Fruit fly (Drosophila melanogaster) whole organism, embryonic: ENCODE data around the gene GlnRS.

ENCODE experiments used
- B-H2 ChIP-seq: fragments of 200-800 bp; sonication (Bioruptor generic); optimal IDR thresholded peaks from 2 replicates; lab custom pipeline; 2018; ENCODE audit warnings: missing biosample characterization, mild to moderate bottlenecking, missing genetic modification characterization
- Bdp1 ChIP-seq: fragments of 200-800 bp; sonication (Bioruptor generic); optimal IDR thresholded peaks from 3 replicates; lab custom pipeline; 2016; ENCODE audit warnings: missing biosample characterization, missing genetic modification characterization
- CG12744 ChIP-seq: fragments of 200-800 bp; sonication (Bioruptor generic); optimal IDR thresholded peaks from 2 replicates; lab custom pipeline; 2016; ENCODE audit warnings: missing biosample characterization, missing genetic modification characterization
- CG15601 ChIP-seq: fragments of 200-800 bp; sonication (Bioruptor generic); optimal IDR thresholded peaks from 3 replicates; lab custom pipeline; 2019; ENCODE audit warnings: missing biosample characterization, mild to moderate bottlenecking, missing genetic modification characterization, moderate library complexity
- CG18262 ChIP-seq: fragments of 200-800 bp; optimal IDR thresholded peaks from 3 replicates; lab custom pipeline; 2019; ENCODE audit warnings: missing biosample characterization, mild to moderate bottlenecking, missing genetic modification characterization, moderate library complexity
- CG18619 ChIP-seq: fragments of 200-800 bp; sonication (Bioruptor generic); optimal IDR thresholded peaks from 3 replicates; lab custom pipeline; 2017; ENCODE audit warnings: missing biosample characterization, mild to moderate bottlenecking, missing genetic modification characterization
- CG2875 ChIP-seq: fragments of 200-800 bp; sonication (Bioruptor generic); optimal IDR thresholded peaks from 2 replicates; lab custom pipeline; 2017; ENCODE audit warnings: missing biosample characterization, mild to moderate bottlenecking, missing genetic modification characterization, missing genetic modification reagents
- CG3838 ChIP-seq: fragments of 200-800 bp; sonication (Bioruptor generic); optimal IDR thresholded peaks from 3 replicates; lab custom pipeline; 2016; ENCODE audit warnings: missing biosample characterization, missing genetic modification characterization
- CG3847 ChIP-seq: fragments of 200-800 bp; sonication (Bioruptor generic); IDR thresholded peaks from 2 replicates; pipeline ENCODE4 v1.3.6; 2022; ENCODE audit warnings: missing biosample characterization, missing genetic modification characterization
- CG43689 ChIP-seq: fragments of 200-800 bp; sonication (Bioruptor generic); IDR thresholded peaks from 2 replicates; pipeline ENCODE4 v1.3.6; 2022; ENCODE audit warnings: missing biosample characterization, missing genetic modification characterization
- CG6791 ChIP-seq: fragments of 200-800 bp; sonication (Bioruptor generic); IDR thresholded peaks from 3 replicates; pipeline ENCODE4 v1.3.6; 2022; ENCODE audit warnings: missing biosample characterization, missing genetic modification characterization; ENCODE audit not compliant: partially characterized antibody
- CG7271 ChIP-seq: fragments of 200-800 bp; sonication (Bioruptor generic); optimal IDR thresholded peaks from 2 replicates; lab custom pipeline; 2018; ENCODE audit warnings: missing biosample characterization, mild to moderate bottlenecking, missing genetic modification characterization, moderate library complexity
- CG7786 ChIP-seq: fragments of 200-800 bp; sonication (Bioruptor generic); optimal IDR thresholded peaks from 2 replicates; lab custom pipeline; 2016; ENCODE audit warnings: missing biosample characterization, missing genetic modification characterization
- CG7963 ChIP-seq: fragments of 200-800 bp; sonication (Bioruptor generic); IDR thresholded peaks from 3 replicates; pipeline ENCODE4 v1.3.6; 2022; ENCODE audit warnings: missing biosample characterization, missing genetic modification characterization; ENCODE audit not compliant: partially characterized antibody
- CTCF ChIP-seq: fragments of 200-800 bp; sonication (Bioruptor generic); optimal IDR thresholded peaks from 2 replicates; lab custom pipeline; 2017; ENCODE audit warnings: missing biosample characterization, mild to moderate bottlenecking, missing genetic modification characterization, moderate library complexity
- CrebB ChIP-seq: fragments of 200-800 bp; sonication (Bioruptor generic); optimal IDR thresholded peaks from 3 replicates; lab custom pipeline; 2018; ENCODE audit warnings: missing biosample characterization, mild to moderate bottlenecking, missing genetic modification characterization
- Doc2 ChIP-seq: fragments of 200-800 bp; sonication (Bioruptor generic); IDR thresholded peaks from 2 replicates; pipeline ENCODE4 v1.3.6; 2022; ENCODE audit warnings: missing biosample characterization, missing genetic modification characterization
- Dref ChIP-seq: fragments of 200-800 bp; sonication (Bioruptor generic); IDR thresholded peaks from 2 replicates; pipeline ENCODE4 v1.3.6; 2022; ENCODE audit warnings: missing biosample characterization, missing genetic modification characterization
- Ets97D ChIP-seq: fragments of 200-800 bp; sonication (Bioruptor generic); optimal IDR thresholded peaks from 3 replicates; lab custom pipeline; 2016; ENCODE audit warnings: missing biosample characterization, missing genetic modification characterization
- H2.0 ChIP-seq: fragments of 200-800 bp; sonication (Bioruptor generic); IDR thresholded peaks from 2 replicates; pipeline ENCODE4 v1.3.6; 2022; ENCODE audit warnings: missing biosample characterization, missing genetic modification characterization
- HmgZ ChIP-seq: fragments of 200-800 bp; sonication (Bioruptor generic); optimal IDR thresholded peaks from 2 replicates; lab custom pipeline; 2018; ENCODE audit warnings: missing biosample characterization, mild to moderate bottlenecking, missing genetic modification characterization
- Neu2 ChIP-seq: fragments of 200-800 bp; sonication (Bioruptor generic); optimal IDR thresholded peaks from 3 replicates; lab custom pipeline; 2016; ENCODE audit warnings: missing biosample characterization, missing genetic modification characterization, borderline replicate concordance
- Nf-YA ChIP-seq: fragments of 200-800 bp; sonication (Bioruptor generic); IDR thresholded peaks from 2 replicates; pipeline ENCODE4 v1.3.6; 2022; ENCODE audit warnings: missing biosample characterization, missing genetic modification characterization
- Oli ChIP-seq: fragments of 200-800 bp; sonication (Bioruptor generic); optimal IDR thresholded peaks from 2 replicates; lab custom pipeline; 2018; ENCODE audit warnings: missing biosample characterization, mild to moderate bottlenecking, missing genetic modification characterization, moderate library complexity
- Opbp ChIP-seq: fragments of 200-800 bp; sonication (Bioruptor generic); IDR thresholded peaks from 3 replicates; pipeline ENCODE4 v1.3.6; 2022; ENCODE audit warnings: missing biosample characterization, missing genetic modification characterization; ENCODE audit not compliant: partially characterized antibody
- Rx ChIP-seq: fragments of 200-800 bp; sonication (Bioruptor generic); IDR thresholded peaks from 2 replicates; pipeline ENCODE4 v1.3.6; 2022; ENCODE audit warnings: missing biosample characterization, missing genetic modification characterization
- Spps ChIP-seq: fragments of 200-800 bp; sonication (Bioruptor generic); optimal IDR thresholded peaks from 2 replicates; lab custom pipeline; 2018; ENCODE audit warnings: missing biosample characterization, mild to moderate bottlenecking, missing genetic modification characterization
- TFAM ChIP-seq: fragments of 200-800 bp; sonication (Bioruptor generic); optimal IDR thresholded peaks from 2 replicates; lab custom pipeline; 2017; ENCODE audit warnings: missing biosample characterization, missing genetic modification characterization, inconsistent platforms
- Xbp1 ChIP-seq: fragments of 200-800 bp; sonication (Bioruptor generic); optimal IDR thresholded peaks from 3 replicates; lab custom pipeline; 2016; ENCODE audit warnings: missing biosample characterization, mild to moderate bottlenecking, missing genetic modification characterization
- aop ChIP-seq: fragments of 200-800 bp; sonication (Bioruptor generic); IDR thresholded peaks from 2 replicates; pipeline ENCODE4 v1.3.6; 2022; ENCODE audit warnings: missing biosample characterization, missing genetic modification characterization
- ash1 ChIP-seq: fragments of 200-800 bp; sonication (Bioruptor generic); optimal IDR thresholded peaks from 2 replicates; lab custom pipeline; 2018; ENCODE audit warnings: missing biosample characterization, mild to moderate bottlenecking, missing genetic modification characterization
- bsh ChIP-seq, 2 experiments: fragments of 200-800 bp; sonication (Bioruptor generic); optimal IDR thresholded peaks; 2 replicates each; lab custom pipeline; 2017 to 2018; ENCODE audit warnings: mild to moderate bottlenecking in 2 of 2, missing biosample characterization in 2 of 2, missing genetic modification characterization in 2 of 2, moderate library complexity in 1 of 2
- cad ChIP-seq: fragments of >200 bp; optimal IDR thresholded peaks from 2 replicates; lab custom pipeline; 2017; ENCODE audit warnings: missing biosample characterization, missing genetic modification characterization
- chif ChIP-seq, 2 experiments: fragments of 200-800 bp; sonication (Bioruptor generic); optimal IDR thresholded peaks; 3 replicates each; lab custom pipeline; 2016; ENCODE audit warnings: missing biosample characterization in 2 of 2, missing genetic modification characterization in 2 of 2
- cwo ChIP-seq: fragments of 200-800 bp; sonication (Bioruptor generic); optimal IDR thresholded peaks from 3 replicates; lab custom pipeline; 2017; ENCODE audit warnings: missing biosample characterization, missing genetic modification characterization, mild to moderate bottlenecking, moderate library complexity, missing genetic modification reagents
- ems ChIP-seq: fragments of 200-800 bp; sonication (Bioruptor generic); optimal IDR thresholded peaks from 3 replicates; lab custom pipeline; 2016; ENCODE audit warnings: missing biosample characterization, missing genetic modification characterization
- gfzf ChIP-seq: fragments of 200-800 bp; sonication (Bioruptor generic); optimal IDR thresholded peaks from 2 replicates; lab custom pipeline; 2016; ENCODE audit warnings: missing biosample characterization, mild to moderate bottlenecking, missing genetic modification characterization, moderate library complexity
- insv ChIP-seq, 2 experiments: fragments of 200-800 bp; sonication (Bioruptor generic); optimal IDR thresholded peaks; 3 replicates each; lab custom pipeline; 2016 to 2018; ENCODE audit warnings: missing biosample characterization in 2 of 2, missing genetic modification characterization in 2 of 2
- inv ChIP-seq: fragments of 200-800 bp; sonication (Bioruptor generic); IDR thresholded peaks from 2 replicates; pipeline ENCODE4 v1.3.6; 2022; ENCODE audit warnings: missing biosample characterization, missing genetic modification characterization; ENCODE audit not compliant: partially characterized antibody
- nerfin-1 ChIP-seq: fragments of 200-800 bp; sonication (Bioruptor generic); optimal IDR thresholded peaks from 3 replicates; lab custom pipeline; 2019; ENCODE audit warnings: missing biosample characterization, mild to moderate bottlenecking, missing genetic modification characterization, moderate library complexity
- pros ChIP-seq: fragments of 200-800 bp; sonication (Bioruptor generic); optimal IDR thresholded peaks from 3 replicates; lab custom pipeline; 2019; ENCODE audit warnings: missing biosample characterization, mild to moderate bottlenecking, missing genetic modification characterization, moderate library complexity
- rib ChIP-seq: fragments of 200-800 bp; sonication (Bioruptor generic); IDR thresholded peaks from 2 replicates; pipeline ENCODE4 v1.3.6; 2022; ENCODE audit warnings: missing biosample characterization, missing genetic modification characterization
- schlank ChIP-seq: fragments of 200-800 bp; sonication (Bioruptor generic); optimal IDR thresholded peaks from 2 replicates; lab custom pipeline; 2018; ENCODE audit warnings: missing biosample characterization, mild to moderate bottlenecking, missing genetic modification characterization
- sug ChIP-seq: fragments of 200-800 bp; optimal IDR thresholded peaks from 2 replicates; lab custom pipeline; 2019; ENCODE audit warnings: missing biosample characterization, mild to moderate bottlenecking, missing genetic modification characterization, moderate library complexity
- tap ChIP-seq: fragments of 200-800 bp; optimal IDR thresholded peaks from 3 replicates; lab custom pipeline; 2019; ENCODE audit warnings: missing biosample characterization, mild to moderate bottlenecking, missing genetic modification characterization, moderate library complexity
- tio ChIP-seq: fragments of 200-800 bp; sonication (Bioruptor generic); optimal IDR thresholded peaks from 2 replicates; lab custom pipeline; 2017; ENCODE audit warnings: missing biosample characterization, missing genetic modification characterization, inconsistent platforms
- toy ChIP-seq: fragments of 200-800 bp; sonication (Bioruptor generic); IDR thresholded peaks from 2 replicates; pipeline ENCODE4 v1.3.6; 2022; ENCODE audit warnings: missing biosample characterization, missing genetic modification characterization
- unc-4 ChIP-seq: fragments of 200-800 bp; sonication (Bioruptor generic); IDR thresholded peaks from 2 replicates; pipeline ENCODE4 v1.3.6; 2022; ENCODE audit warnings: missing biosample characterization, missing genetic modification characterization; ENCODE audit not compliant: partially characterized antibody
- vvl ChIP-seq: fragments of 200-800 bp; sonication (Bioruptor generic); IDR thresholded peaks from 2 replicates; pipeline ENCODE4 v1.3.6; 2022; ENCODE audit warnings: missing biosample characterization, missing genetic modification characterization
- yki ChIP-seq: fragments of >200 bp; optimal IDR thresholded peaks from 3 replicates; lab custom pipeline; 2018
- zen ChIP-seq: fragments of 200-800 bp; sonication (Bioruptor generic); optimal IDR thresholded peaks from 3 replicates; lab custom pipeline; 2018; ENCODE audit warnings: missing biosample characterization, mild to moderate bottlenecking, missing genetic modification characterization, moderate library complexity

The GlnRS gene

DNA sequence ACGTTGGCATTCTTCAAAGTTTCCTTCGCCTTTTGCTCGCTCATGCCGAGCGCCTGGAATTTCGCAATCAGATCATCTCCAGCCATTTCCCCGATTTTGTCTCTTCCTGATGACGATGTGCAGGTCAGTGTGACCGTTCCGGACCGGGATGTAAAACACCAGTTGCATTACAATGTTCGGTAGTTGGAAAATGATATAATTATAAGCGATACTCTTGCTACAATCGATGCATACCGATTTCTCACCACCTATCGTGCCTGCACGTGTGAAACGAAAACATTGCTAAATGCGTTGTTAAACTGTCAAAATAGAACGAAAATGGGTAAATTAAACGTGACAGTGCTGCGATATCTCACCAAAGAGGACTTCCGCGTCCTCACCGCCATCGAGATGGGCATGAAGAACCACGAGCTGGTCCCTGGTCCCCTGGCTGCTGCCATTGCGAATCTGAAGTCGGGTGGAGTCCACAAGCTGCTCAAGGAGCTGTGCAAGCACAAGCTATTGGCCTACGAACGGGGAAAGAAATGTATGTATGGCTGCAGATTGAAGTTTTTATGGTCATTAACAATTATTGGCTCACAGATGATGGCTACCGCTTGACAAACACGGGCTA, at the start of gene GlnRS, which contains the start of gene RIOK2 (continued):
- no peak for TF ChIP-seq Spps (tag; lab: Kevin White, UChicago)
- TF ChIP-seq sug (tag; lab: Kevin White, UChicago), result peak; percentile 56
- TF ChIP-seq Nf-YA (GFP tag; lab: Robert Waterston, UW), result no peak
- no peak for TF ChIP-seq rib (GFP tag; lab: Robert Waterston, UW)
- TF ChIP-seq vvl (GFP tag; lab: Robert Waterston, UW), result peak; percentile 8; the same call in 1 of the 2 replicates
- TF ChIP-seq tap (tag; lab: Kevin White, UChicago), result no peak
- no peak for TF ChIP-seq Oli
- TF ChIP-seq Ets97D (GFP tag; lab: Kevin White, UChicago), result peak; percentile 85
- peak; percentile 91 for TF ChIP-seq gfzf
- TF ChIP-seq CG43689 (GFP tag; lab: Robert Waterston, UW), result no peak
- no peak for TF ChIP-seq ems (GFP tag; lab: Kevin White, UChicago)
- TF ChIP-seq aop (GFP tag; lab: Robert Waterston, UW), result no peak
- TF ChIP-seq unc-4, result peak; percentile 97
- no peak for TF ChIP-seq CG12744 (GFP tag; lab: Kevin White, UChicago)
- TF ChIP-seq bsh (GFP tag; optimal IDR thresholded peaks at IDR 0.05; lab: Kevin White, UChicago), result no peak
- no peak for TF ChIP-seq chif (GFP tag; optimal IDR thresholded peaks at IDR 0.05; lab: Kevin White, UChicago)
- peak; percentile 94 for TF ChIP-seq inv (GFP tag; lab: Robert Waterston, UW)
- peak; percentile 97 for TF ChIP-seq Opbp (GFP tag; lab: Robert Waterston, UW)
- peak; percentile 97 for TF ChIP-seq CG6791 (GFP tag; lab: Robert Waterston, UW)
- no peak for TF ChIP-seq CG18262 (tag; lab: Kevin White, UChicago)
- peak; percentile 10 for TF ChIP-seq CG7786 (GFP tag; lab: Kevin White, UChicago)
- TF ChIP-seq Xbp1 (GFP tag; lab: Kevin White, UChicago), result peak; percentile 20
- no peak for TF ChIP-seq H2.0 (GFP tag; lab: Robert Waterston, UW)
- peak; percentile 93 for TF ChIP-seq CG7963
- TF ChIP-seq yki (lab: Kevin White, UChicago), result no peak
- peak; percentile 86 for TF ChIP-seq HmgZ
- peak; percentile 41 for TF ChIP-seq zen (tag; lab: Kevin White, UChicago)
- peak; percentile 10 for TF ChIP-seq CTCF (GFP tag; lab: Kevin White, UChicago)
- TF ChIP-seq Dref, result peak; percentile 88
- peak; percentile 53 for TF ChIP-seq B-H2 (GFP tag; lab: Kevin White, UChicago)
- no peak for TF ChIP-seq Rx (GFP tag; lab: Robert Waterston, UW)
- TF ChIP-seq CG3847 (GFP tag; lab: Robert Waterston, UW), result peak; percentile 45; the same call in 1 of the 2 replicates
- no peak for TF ChIP-seq Bdp1
- peak; percentile 39 for TF ChIP-seq CG7271 (tag; lab: Kevin White, UChicago)
- TF ChIP-seq CrebB (tag; lab: Kevin White, UChicago), result peak; percentile 11
- no peak for TF ChIP-seq schlank
- TF ChIP-seq CG3838 (GFP tag; lab: Kevin White, UChicago), result no peak
- TF ChIP-seq nerfin-1 (tag; lab: Kevin White, UChicago), result no peak
- no peak for TF ChIP-seq cad (GFP tag; lab: Kevin White, UChicago)
- no peak for TF ChIP-seq TFAM (GFP tag; lab: Kevin White, UChicago)
- peak; percentile 96 for TF ChIP-seq cwo (GFP tag; lab: Kevin White, UChicago)
- TF ChIP-seq Neu2 (GFP tag; lab: Kevin White, UChicago), result peak; percentile 10
- TF ChIP-seq Doc2, result no peak
- no peak for TF ChIP-seq toy (GFP tag; lab: Robert Waterston, UW)
- TF ChIP-seq pros, result no peak
- no peak for TF ChIP-seq CG15601 (tag; lab: Kevin White, UChicago)
- no peak for TF ChIP-seq CG2875 (GFP tag; lab: Kevin White, UChicago)
- TF ChIP-seq insv (GFP tag; optimal IDR thresholded peaks at IDR 0.05; lab: Kevin White, UChicago), result no peak
- no peak for TF ChIP-seq tio (GFP tag; lab: Kevin White, UChicago)
- TF ChIP-seq CG18619 (GFP tag; lab: Kevin White, UChicago), result no peak
- TF ChIP-seq ash1, result no peak
